Worm (Caenorhabditis elegans) whole organism, late embryonic: ENCODE results near the gene nlp-1.

Source experiments
- C08G9.2 ChIP-seq: sonication (generic microtip); optimal IDR thresholded peaks from 2 replicates; lab custom pipeline; 2016; ENCODE audit warnings: mild to moderate bottlenecking, missing genetic modification characterization, moderate library complexity, missing compliant biosample characterization
- C38D4.7 ChIP-seq: fragments of 200-800 bp; sonication (Bioruptor generic); optimal IDR thresholded peaks from 2 replicates; lab custom pipeline; 2018; ENCODE audit warnings: mild to moderate bottlenecking, missing genetic modification characterization, moderate library complexity, missing compliant biosample characterization
- K09A11.1 ChIP-seq: sonication (generic microtip); optimal IDR thresholded peaks from 2 replicates; lab custom pipeline; 2017; ENCODE audit warnings: antibody characterized with exemption, mild to moderate bottlenecking, missing genetic modification characterization, missing compliant biosample characterization; ENCODE audit not compliant: insufficient read depth
- T23F11.4 ChIP-seq: fragments of 200-800 bp; sonication (Bioruptor generic); optimal IDR thresholded peaks from 2 replicates; lab custom pipeline; 2018; ENCODE audit warnings: mild to moderate bottlenecking, missing genetic modification characterization, missing compliant biosample characterization
- ahr-1 ChIP-seq: sonication (generic microtip); optimal IDR thresholded peaks from 2 replicates; lab custom pipeline; 2016; ENCODE audit warnings: missing genetic modification characterization, missing compliant biosample characterization
- ama-1 ChIP-seq: fragments of 150-350 bp; optimal IDR thresholded peaks from 2 replicates; lab custom pipeline; 2014
- ceh-14 ChIP-seq: sonication (generic microtip); optimal IDR thresholded peaks from 2 replicates; lab custom pipeline; 2016; ENCODE audit warnings: missing genotype, missing genetic modification characterization, missing compliant biosample characterization
- ceh-19 ChIP-seq: fragments of 200-800 bp; sonication (Bioruptor generic); optimal IDR thresholded peaks from 2 replicates; lab custom pipeline; 2018; ENCODE audit warnings: mild to moderate bottlenecking, missing genetic modification characterization, missing compliant biosample characterization
- ceh-22 ChIP-seq: sonication (generic microtip); optimal IDR thresholded peaks from 2 replicates; lab custom pipeline; 2017; ENCODE audit warnings: missing biosample characterization, missing genetic modification characterization
- ceh-24 ChIP-seq: sonication (generic microtip); optimal IDR thresholded peaks from 2 replicates; lab custom pipeline; 2016; ENCODE audit warnings: mild to moderate bottlenecking, missing genetic modification characterization, missing compliant biosample characterization
- ceh-31 ChIP-seq: sonication (generic microtip); optimal IDR thresholded peaks from 2 replicates; lab custom pipeline; 2016; ENCODE audit warnings: missing genetic modification characterization, missing compliant biosample characterization
- ceh-34 ChIP-seq: sonication (generic microtip); optimal IDR thresholded peaks from 2 replicates; lab custom pipeline; 2016; ENCODE audit warnings: mild to moderate bottlenecking, missing genetic modification characterization, missing compliant biosample characterization
- ceh-48 ChIP-seq: sonication (generic microtip); optimal IDR thresholded peaks from 2 replicates; lab custom pipeline; 2016; ENCODE audit warnings: missing genetic modification characterization, inconsistent platforms, missing compliant biosample characterization
- ceh-6 ChIP-seq: fragments of 200-800 bp; sonication (Bioruptor generic); optimal IDR thresholded peaks from 2 replicates; lab custom pipeline; 2018; ENCODE audit warnings: mild to moderate bottlenecking, missing genetic modification characterization, missing compliant biosample characterization
- ceh-9 ChIP-seq: sonication (generic microtip); optimal IDR thresholded peaks from 2 replicates; lab custom pipeline; 2016; ENCODE audit warnings: mild to moderate bottlenecking, missing genetic modification characterization, inconsistent platforms, missing compliant biosample characterization
- che-1 ChIP-seq: sonication (generic microtip); optimal IDR thresholded peaks from 2 replicates; lab custom pipeline; 2016; ENCODE audit warnings: mild to moderate bottlenecking, missing genetic modification characterization, missing compliant biosample characterization
- dmd-4 ChIP-seq: sonication (generic microtip); optimal IDR thresholded peaks from 2 replicates; lab custom pipeline; 2016; ENCODE audit warnings: borderline replicate concordance, missing genetic modification characterization, missing compliant biosample characterization
- dve-1 ChIP-seq: sonication (generic microtip); optimal IDR thresholded peaks from 2 replicates; lab custom pipeline; 2017; ENCODE audit warnings: antibody characterized with exemption, mild to moderate bottlenecking, missing genetic modification characterization, missing compliant biosample characterization
- elt-2 ChIP-seq: sonication (generic microtip); optimal IDR thresholded peaks from 2 replicates; lab custom pipeline; 2016; ENCODE audit warnings: missing genetic modification reagents, missing genetic modification characterization, missing compliant biosample characterization
- elt-4 ChIP-seq: sonication (generic microtip); optimal IDR thresholded peaks from 2 replicates; lab custom pipeline; 2016; ENCODE audit warnings: missing genetic modification characterization, missing compliant biosample characterization
- fkh-10 ChIP-seq: fragments of 150-350 bp; optimal IDR thresholded peaks from 2 replicates; lab custom pipeline; 2014; ENCODE audit warnings: missing biosample characterization, missing genetic modification reagents, missing genetic modification characterization
- gmeb-2 ChIP-seq: sonication (generic microtip); optimal IDR thresholded peaks from 2 replicates; lab custom pipeline; 2016; ENCODE audit warnings: missing genetic modification characterization, inconsistent platforms, missing compliant biosample characterization
- hlh-13 ChIP-seq: fragments of 200-800 bp; sonication (Bioruptor generic); optimal IDR thresholded peaks from 2 replicates; lab custom pipeline; 2018; ENCODE audit warnings: mild to moderate bottlenecking, missing genetic modification characterization, missing compliant biosample characterization
- hlh-8 ChIP-seq: sonication (generic microtip); optimal IDR thresholded peaks from 2 replicates; lab custom pipeline; 2016; ENCODE audit warnings: missing genotype, missing genetic modification characterization, missing compliant biosample characterization
- lim-6 ChIP-seq: sonication (generic microtip); optimal IDR thresholded peaks from 2 replicates; lab custom pipeline; 2016; ENCODE audit warnings: missing genetic modification characterization, missing compliant biosample characterization
- lin-11 ChIP-seq: fragments of 200-800 bp; sonication (Bioruptor generic); optimal IDR thresholded peaks from 2 replicates; lab custom pipeline; 2018; ENCODE audit warnings: mild to moderate bottlenecking, missing genetic modification characterization, missing compliant biosample characterization
- mec-3 ChIP-seq: sonication (generic microtip); optimal IDR thresholded peaks from 2 replicates; lab custom pipeline; 2016; ENCODE audit warnings: borderline replicate concordance, missing genetic modification characterization, missing compliant biosample characterization
- npax-4 ChIP-seq: sonication (generic microtip); optimal IDR thresholded peaks from 2 replicates; lab custom pipeline; 2016; ENCODE audit warnings: missing genetic modification characterization, missing compliant biosample characterization
- odd-2 ChIP-seq: sonication (generic microtip); optimal IDR thresholded peaks from 2 replicates; lab custom pipeline; 2017; ENCODE audit warnings: antibody characterized with exemption, mild to moderate bottlenecking, missing genetic modification characterization, missing compliant biosample characterization
- pat-9 ChIP-seq: fragments of 200-800 bp; sonication (Bioruptor generic); optimal IDR thresholded peaks from 2 replicates; lab custom pipeline; 2018; ENCODE audit warnings: mild to moderate bottlenecking, missing genetic modification characterization, moderate library complexity, missing compliant biosample characterization
- pax-1 ChIP-seq: fragments of 150-350 bp; optimal IDR thresholded peaks from 2 replicates; lab custom pipeline; 2014; ENCODE audit warnings: missing biosample characterization, missing genetic modification characterization
- pha-2 ChIP-seq: sonication (generic microtip); optimal IDR thresholded peaks from 2 replicates; lab custom pipeline; 2017; ENCODE audit warnings: mild to moderate bottlenecking, missing genetic modification characterization, missing compliant biosample characterization
- pha-4 ChIP-seq: fragments of 150-350 bp; optimal IDR thresholded peaks from 2 replicates; lab custom pipeline; 2018; ENCODE audit warnings: missing biosample characterization, missing genetic modification reagents, missing genetic modification characterization
- pros-1 ChIP-seq: fragments of 150-350 bp; optimal IDR thresholded peaks from 2 replicates; lab custom pipeline; 2014; ENCODE audit warnings: missing biosample characterization, missing genetic modification reagents, missing genetic modification characterization
- rnt-1 ChIP-seq: sonication (generic microtip); optimal IDR thresholded peaks from 2 replicates; lab custom pipeline; 2016; ENCODE audit warnings: missing genetic modification characterization, missing compliant biosample characterization
- sdc-2 ChIP-seq: sonication (generic microtip); optimal IDR thresholded peaks from 2 replicates; lab custom pipeline; 2016; ENCODE audit warnings: missing genotype, missing genetic modification characterization, missing compliant biosample characterization
- syd-9 ChIP-seq: sonication (generic microtip); optimal IDR thresholded peaks from 2 replicates; lab custom pipeline; 2016; ENCODE audit warnings: mild to moderate bottlenecking, missing genetic modification characterization, moderate library complexity, missing compliant biosample characterization
- tbx-7 ChIP-seq: sonication (generic microtip); optimal IDR thresholded peaks from 2 replicates; lab custom pipeline; 2016; ENCODE audit warnings: missing genotype, missing genetic modification characterization, missing compliant biosample characterization
- unc-86 ChIP-seq: sonication (generic microtip); optimal IDR thresholded peaks from 2 replicates; lab custom pipeline; 2016; ENCODE audit warnings: missing genetic modification characterization, missing compliant biosample characterization

Gene nlp-1

ce11 chrX:3762410-3762809 is 35.0 kb downstream of the nlp-1 start, which contains the start of gene T14G12.11:
T14G12.11 (minus strand) TSS chrX:3762547.
- TF ChIP-seq ceh-34 (tag; lab: Kevin White, UChicago) (no peak), ceh-14 (tag; lab: Kevin White, UChicago) (no peak), dmd-4 (tag; lab: Kevin White, UChicago) (no peak), ahr-1 (tag; lab: Kevin White, UChicago) (no peak), ama-1 (lab: Kevin White, UChicago) (no peak), ceh-24 (no peak), syd-9 (tag; lab: Kevin White, UChicago) (no peak), elt-4 (no peak), ceh-22 (tag; lab: Kevin White, UChicago) (no peak), ceh-31 (no peak), hlh-8 (tag; lab: Kevin White, UChicago) (no peak), tbx-7 (tag; lab: Kevin White, UChicago) (no peak), che-1 (tag; lab: Kevin White, UChicago) (no peak), elt-2 (tag; lab: Kevin White, UChicago) (no peak), pros-1 (tag; lab: Kevin White, UChicago) (no peak), T23F11.4 (GFP tag; lab: Kevin White, UChicago) (no peak), pha-4 (tag; lab: Kevin White, UChicago) (no peak), K09A11.1 (tag; lab: Kevin White, UChicago) (no peak), fkh-10 (no peak)

ce11 chrX:3764295-3764694 is 36.9 kb downstream of the nlp-1 start, which contains the start of gene F47B7.3:
F47B7.3 (minus strand) TSS chrX:3764395.
- TF ChIP-seq hlh-13 (GFP tag; lab: Kevin White, UChicago) (no peak), ceh-9 (no peak), unc-86 (tag; lab: Kevin White, UChicago) (no peak), pax-1 (tag; lab: Kevin White, UChicago) (no peak), elt-2 (tag; lab: Kevin White, UChicago) (no peak), ceh-19 (no peak), C08G9.2 (tag; lab: Kevin White, UChicago) (no peak), ceh-31 (no peak), ceh-24 (no peak), odd-2 (tag; lab: Kevin White, UChicago) (no peak)

DNA sequence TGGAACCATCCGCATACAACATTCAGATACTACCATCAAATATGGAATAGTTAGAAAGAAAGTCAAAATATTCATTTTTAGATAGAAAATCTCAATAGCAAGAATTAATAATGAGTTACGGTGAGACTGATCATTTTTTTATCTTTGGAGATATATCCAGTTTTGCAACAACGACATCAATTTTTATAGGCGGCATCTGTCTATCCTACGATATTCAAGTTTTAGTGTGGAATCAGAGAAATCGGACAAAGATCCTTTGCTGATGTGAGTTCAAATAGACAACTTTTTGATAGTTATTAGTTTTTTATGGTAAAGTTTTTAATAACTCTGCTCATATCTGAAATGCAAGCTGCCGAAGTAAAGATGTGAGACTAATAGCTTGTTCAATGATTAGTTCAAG is 39.2 kb downstream of the nlp-1 start, which contains the start of gene F47B7.4:
Gene F47B7.4, minus strand, starts transcription at position 101 of the 400 bp plus-strand sequence.
- no peak for TF ChIP-seq pha-2 (tag; lab: Kevin White, UChicago)
- no peak for TF ChIP-seq C38D4.7 (GFP tag; lab: Kevin White, UChicago)
- TF ChIP-seq syd-9 (tag; lab: Kevin White, UChicago) = no peak
- no peak for TF ChIP-seq sdc-2 (tag; lab: Kevin White, UChicago)
- TF ChIP-seq ceh-48 = no peak
- no peak for TF ChIP-seq gmeb-2 (tag; lab: Kevin White, UChicago)
- TF ChIP-seq ceh-34 (tag; lab: Kevin White, UChicago) = no peak
- TF ChIP-seq lim-6 (tag; lab: Kevin White, UChicago) = no peak
- TF ChIP-seq pat-9 (tag; lab: Kevin White, UChicago) = no peak
- TF ChIP-seq ceh-6 (GFP tag; lab: Kevin White, UChicago) = no peak
- no peak for TF ChIP-seq elt-4
- TF ChIP-seq che-1 (tag; lab: Kevin White, UChicago) = no peak
- TF ChIP-seq pros-1 (tag; lab: Kevin White, UChicago) = no peak
- TF ChIP-seq dve-1 = no peak
- no peak for TF ChIP-seq mec-3 (tag; lab: Kevin White, UChicago)
- TF ChIP-seq npax-4 (tag; lab: Kevin White, UChicago) = no peak
- no peak for TF ChIP-seq elt-2 (tag; lab: Kevin White, UChicago)
- no peak for TF ChIP-seq dmd-4 (tag; lab: Kevin White, UChicago)
- TF ChIP-seq lin-11 (tag; lab: Kevin White, UChicago) = no peak
- no peak for TF ChIP-seq rnt-1 (tag; lab: Kevin White, UChicago)
